Worm (Caenorhabditis elegans) whole organism, mixed stage, embryonic: ENCODE data around the gene gtf-2H4.

ENCODE experiments used
- drap-1 ChIP-seq: fragments of 200-800 bp; sonication (Bioruptor generic); optimal IDR thresholded peaks from 3 replicates; lab custom pipeline; 2018; ENCODE audit warnings: mild to moderate bottlenecking, missing genetic modification characterization, missing compliant biosample characterization
- mep-1 ChIP-seq: fragments of 150-350 bp; optimal IDR thresholded peaks from 2 replicates; lab custom pipeline; 2017; ENCODE audit warnings: missing biosample characterization, missing genetic modification reagents, missing genetic modification characterization, inconsistent platforms
- ztf-11 ChIP-seq: fragments of 150-350 bp; optimal IDR thresholded peaks from 2 replicates; lab custom pipeline; 2014; ENCODE audit warnings: missing biosample characterization, missing genetic modification characterization

- no peak for TF ChIP-seq mep-1 (tag; lab: Kevin White, UChicago)
- TF ChIP-seq ztf-11 (tag; lab: Kevin White, UChicago) = no peak
- no peak for TF ChIP-seq drap-1
Measured at ce11 chrIV:15441308-15441707, 11.7 kb downstream of the gtf-2H4 start, which contains the start of gene Y73F8A.22.
